Fruit fly (Drosophila melanogaster): Measurements from ENCODE around the gene Usp7.

Gene Usp7

dm6 chrX:12004395-12004768 is 24.4 kb downstream of the Usp7 start (continued):
- TF ChIP-seq Nf-YC (tag; optimal IDR thresholded peaks at IDR 0.05) (peak; percentile 4), CG8924 (tag; optimal IDR thresholded peaks at IDR 0.05) (peak; percentile 26), CG8281 (tag; optimal IDR thresholded peaks at IDR 0.05) (no peak), phol (tag; optimal IDR thresholded peaks at IDR 0.05) (peak; percentile 53), sens-2 (GFP tag; IDR thresholded peaks at IDR 0.05) (no peak), CG3726 (GFP tag; IDR thresholded peaks at IDR 0.05) (no peak), gem (tag; optimal IDR thresholded peaks at IDR 0.05) (peak; percentile 41), Xbp1 (GFP tag; optimal IDR thresholded peaks at IDR 0.05) (peak; percentile 15), CG17361 (GFP tag; IDR thresholded peaks at IDR 0.05) (peak; percentile 79), CG2712 (tag; optimal IDR thresholded peaks at IDR 0.05) (peak; percentile 2), tgo (GFP tag; IDR thresholded peaks at IDR 0.05) (0 out of 3 replicates have a peak, but pooled peaks have one; percentile 6), Sox102F (GFP tag; optimal IDR thresholded peaks at IDR 0.05) (peak; percentile 38), ato (GFP tag; IDR thresholded peaks at IDR 0.05; ENCODE audit: partially characterized antibody) (no peak), repo (GFP tag; optimal IDR thresholded peaks at IDR 0.05) (no peak), lmd (GFP tag; IDR thresholded peaks at IDR 0.05) (0 out of 2 replicates have a peak, but pooled peaks have one; percentile 5), Oli (tag; optimal IDR thresholded peaks at IDR 0.05) (peak; percentile 58), fd96Cb (tag; optimal IDR thresholded peaks at IDR 0.05) (peak; percentile 1), CG12155 (GFP tag; optimal IDR thresholded peaks at IDR 0.05) (no peak), BtbVII (GFP tag; optimal IDR thresholded peaks at IDR 0.05) (peak; percentile 14), CG13296 (GFP tag; optimal IDR thresholded peaks at IDR 0.05) (peak; percentile 11), Sox100B (GFP tag; optimal IDR thresholded peaks at IDR 0.05) (peak; percentile 76), CG31441 (GFP tag; IDR thresholded peaks at IDR 0.05) (peak; percentile 53; the same call in 1 of the 2 replicates), CG17359 (tag; optimal IDR thresholded peaks at IDR 0.05) (peak; percentile 10), Rfx (GFP tag; IDR thresholded peaks at IDR 0.05) (peak; percentile 2; the same call in 1 of the 2 replicates), peb (GFP tag; IDR thresholded peaks at IDR 0.05) (no peak), CG1603 (tag; optimal IDR thresholded peaks at IDR 0.05) (no peak), CG10209 (GFP tag; optimal IDR thresholded peaks at IDR 0.05) (peak; percentile 36), E2f2 (GFP tag; IDR thresholded peaks at IDR 0.05) (no peak), CG10274 (GFP tag; optimal IDR thresholded peaks at IDR 0.05) (no peak), odd (GFP tag; optimal IDR thresholded peaks at IDR 0.05) (peak; percentile 44), YL-1 (GFP tag; optimal IDR thresholded peaks at IDR 0.05) (no peak), pros (GFP tag; optimal IDR thresholded peaks at IDR 0.05) (no peak), HmgD (GFP tag; optimal IDR thresholded peaks at IDR 0.05) (no peak), CG6689 (GFP tag; IDR thresholded peaks at IDR 0.05) (peak; percentile 11; the same call in 1 of the 2 replicates), CkIIα-i1 (GFP tag; IDR thresholded peaks at IDR 0.05) (no peak), CG18262 (tag; optimal IDR thresholded peaks at IDR 0.05) (peak; percentile 54), CG7556 (GFP tag; optimal IDR thresholded peaks at IDR 0.05) (peak; percentile 67), CG3281 (GFP tag; optimal IDR thresholded peaks at IDR 0.05) (peak; percentile 18), gfzf (GFP tag; optimal IDR thresholded peaks at IDR 0.05) (no peak), unc-4 (GFP tag; IDR thresholded peaks at IDR 0.05; ENCODE audit: partially characterized antibody) (no peak), D (optimal IDR thresholded peaks at IDR 0.05) (no peak), D (GFP tag; optimal IDR thresholded peaks at IDR 0.05) (peak; percentile 10), nmo (GFP tag; optimal IDR thresholded peaks at IDR 0.05) (peak; percentile 65), klu (GFP tag; IDR thresholded peaks at IDR 0.05) (no peak), h (optimal IDR thresholded peaks at IDR 0.05) (no peak), tio (GFP tag; optimal IDR thresholded peaks at IDR 0.05) (peak; percentile 17), Ssrp (tag; optimal IDR thresholded peaks at IDR 0.05) (peak; percentile 10)
